Fruit fly (Drosophila melanogaster) whole organism, larva: Measurements from ENCODE around the gene Acbp2.
A peak's percentile ranks its signal among the peaks of the same experiment; 100 is the strongest.

Experiments used
- noc ChIP-seq: fragments of 200-800 bp; sonication (Bioruptor generic); optimal IDR thresholded peaks from 3 replicates; lab custom pipeline; 2019; ENCODE audit warnings: missing biosample characterization, mild to moderate bottlenecking, missing genetic modification characterization, moderate library complexity

Gene Acbp2

DNA sequence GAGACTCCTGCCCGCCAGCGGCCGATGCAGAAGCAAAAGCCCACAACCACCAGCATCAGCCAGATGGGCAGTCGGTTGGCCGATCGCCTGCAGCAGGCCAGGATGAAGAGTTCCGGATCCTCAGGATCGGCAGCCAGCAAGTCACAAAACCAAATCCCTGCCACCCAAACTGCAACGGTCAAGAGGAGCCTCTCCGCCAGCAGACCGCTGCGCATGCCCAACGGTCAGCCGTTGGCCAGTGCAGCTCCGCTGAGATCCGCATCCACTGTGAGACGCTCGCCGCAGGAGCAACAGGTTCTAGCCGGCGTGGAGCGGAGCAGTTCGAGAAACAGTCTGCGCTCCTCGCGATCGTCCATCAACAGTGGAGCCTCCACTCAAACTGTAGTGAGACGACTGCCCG is 9.5 kb upstream of the Acbp2 start:
- TF ChIP-seq noc, result no peak

DNA sequence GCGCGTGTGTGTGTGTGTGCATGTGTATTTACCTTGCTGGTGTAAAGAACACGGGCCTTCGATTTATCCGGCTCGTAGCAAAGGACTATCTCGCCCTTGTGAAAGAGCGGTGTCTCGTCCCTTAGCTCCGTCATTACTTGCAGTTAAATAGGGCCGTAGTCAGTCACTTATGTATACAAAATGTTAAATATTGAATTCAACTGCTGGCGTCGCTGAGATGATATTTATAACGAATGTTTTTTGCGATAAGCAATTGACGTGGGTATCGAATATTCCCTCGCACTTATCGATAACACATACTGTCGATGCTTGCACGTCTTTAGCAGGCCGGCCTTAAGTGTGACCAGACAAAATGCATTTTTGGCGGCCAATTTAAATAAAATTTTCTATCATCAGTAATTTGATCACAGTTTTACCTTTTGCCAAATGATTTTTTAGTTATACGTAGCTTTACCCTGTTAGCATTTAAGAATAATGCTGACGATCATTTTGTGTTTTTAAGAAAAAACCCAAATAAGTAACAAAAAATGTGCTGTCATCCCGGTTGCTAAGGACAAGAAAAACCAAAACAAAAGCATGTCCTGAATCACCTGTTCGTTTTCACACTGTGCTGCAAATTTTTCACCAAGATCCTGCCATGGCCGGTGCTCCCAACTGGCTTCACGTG is 6.2 kb upstream of the Acbp2 start, which contains the start of the genes msl-3 and BBS1:
Gene msl-3 (minus strand): TSS at position 245 of the 667 bp plus-strand sequence.
Gene BBS1 (plus strand): TSS at position 617 of the 667 bp plus-strand sequence.
- TF ChIP-seq noc, result no peak

DNA sequence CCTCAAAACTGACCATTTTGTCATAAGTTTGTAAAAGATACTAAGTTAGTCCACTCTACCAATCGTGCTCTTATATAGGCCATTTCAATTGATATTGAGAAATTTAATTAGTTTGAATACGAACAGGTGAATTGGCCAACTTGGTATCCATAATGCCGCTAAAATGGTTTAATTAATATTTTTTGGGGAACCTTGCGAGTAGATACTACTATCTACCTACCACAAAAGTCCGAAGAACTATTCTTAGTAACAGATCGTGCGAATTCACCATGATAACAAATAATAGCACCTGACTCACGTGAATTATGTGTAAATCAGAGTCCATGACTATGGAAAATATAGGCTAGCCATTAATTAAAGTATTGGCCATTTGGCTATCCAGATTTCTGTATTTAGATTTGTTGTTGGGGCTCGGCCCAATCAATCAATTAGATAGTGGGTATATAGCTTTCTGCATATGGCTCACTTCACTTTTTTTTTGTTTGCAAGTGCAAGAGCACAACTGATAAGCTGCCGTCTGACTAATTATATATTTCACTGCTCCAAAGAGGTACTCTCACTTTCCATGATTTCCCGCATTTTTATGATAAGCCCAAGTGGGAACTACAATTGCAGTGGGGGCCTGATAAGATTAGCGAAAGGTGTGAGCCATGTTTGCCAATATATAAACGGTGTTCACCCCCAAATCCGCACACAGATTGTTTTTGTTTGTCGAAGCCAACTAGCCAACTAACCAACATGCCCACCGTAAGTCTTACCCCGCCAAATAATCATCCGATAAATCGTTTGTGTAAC is 3.3 kb upstream of the Acbp2 start, which contains the start of the genes Acbp4 and Acbp6:
Gene Acbp4 (minus strand): TSS at position 51 of the 795 bp plus-strand sequence.
Gene Acbp6 (plus strand): TSS at position 690 of the 795 bp plus-strand sequence.
- TF ChIP-seq noc, result peak; percentile 37

DNA sequence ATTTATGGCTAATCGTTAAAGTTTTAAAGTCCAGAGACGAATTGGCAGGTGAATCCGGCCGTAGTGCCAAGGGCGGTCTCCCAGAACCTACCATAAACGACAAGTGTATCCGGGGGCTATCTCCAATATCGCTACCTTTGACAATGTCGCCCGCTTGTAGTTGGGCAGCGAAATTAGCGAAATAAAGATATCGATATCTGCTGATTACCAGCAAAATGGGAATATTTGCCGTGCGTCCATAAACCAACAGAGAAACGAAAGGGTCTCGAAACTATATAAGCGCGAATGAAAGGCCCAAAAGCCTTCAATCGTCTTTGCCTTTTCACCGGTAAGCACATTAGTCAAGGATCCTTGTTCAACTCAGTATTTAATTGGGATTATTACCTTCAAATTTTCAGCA is 1.1 kb upstream of the Acbp2 start, which contains the start of gene Acbp3:
Gene Acbp3 (plus strand): TSS at position 301 of the 400 bp plus-strand sequence.
- TF ChIP-seq noc, result no peak

DNA sequence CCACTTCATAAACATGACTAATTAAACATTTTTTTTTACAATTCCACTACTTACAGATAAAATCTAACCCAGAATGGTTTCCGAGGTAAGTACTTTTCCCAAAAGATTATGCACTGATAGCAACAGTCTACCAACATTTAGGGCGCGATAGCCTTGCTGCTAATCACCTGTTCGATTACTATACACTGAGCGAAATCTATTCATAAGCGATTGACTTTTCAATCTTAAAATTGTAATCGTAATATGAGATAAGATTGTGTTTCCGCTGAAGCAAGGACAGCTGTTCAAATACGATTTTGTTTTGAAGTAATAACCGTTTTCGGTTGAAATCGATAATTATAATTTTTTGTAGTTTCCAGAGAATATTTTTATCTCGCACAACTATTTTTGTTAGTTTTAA is 930 bp downstream of the Acbp2 start:
- TF ChIP-seq noc, result peak; percentile 40

DNA sequence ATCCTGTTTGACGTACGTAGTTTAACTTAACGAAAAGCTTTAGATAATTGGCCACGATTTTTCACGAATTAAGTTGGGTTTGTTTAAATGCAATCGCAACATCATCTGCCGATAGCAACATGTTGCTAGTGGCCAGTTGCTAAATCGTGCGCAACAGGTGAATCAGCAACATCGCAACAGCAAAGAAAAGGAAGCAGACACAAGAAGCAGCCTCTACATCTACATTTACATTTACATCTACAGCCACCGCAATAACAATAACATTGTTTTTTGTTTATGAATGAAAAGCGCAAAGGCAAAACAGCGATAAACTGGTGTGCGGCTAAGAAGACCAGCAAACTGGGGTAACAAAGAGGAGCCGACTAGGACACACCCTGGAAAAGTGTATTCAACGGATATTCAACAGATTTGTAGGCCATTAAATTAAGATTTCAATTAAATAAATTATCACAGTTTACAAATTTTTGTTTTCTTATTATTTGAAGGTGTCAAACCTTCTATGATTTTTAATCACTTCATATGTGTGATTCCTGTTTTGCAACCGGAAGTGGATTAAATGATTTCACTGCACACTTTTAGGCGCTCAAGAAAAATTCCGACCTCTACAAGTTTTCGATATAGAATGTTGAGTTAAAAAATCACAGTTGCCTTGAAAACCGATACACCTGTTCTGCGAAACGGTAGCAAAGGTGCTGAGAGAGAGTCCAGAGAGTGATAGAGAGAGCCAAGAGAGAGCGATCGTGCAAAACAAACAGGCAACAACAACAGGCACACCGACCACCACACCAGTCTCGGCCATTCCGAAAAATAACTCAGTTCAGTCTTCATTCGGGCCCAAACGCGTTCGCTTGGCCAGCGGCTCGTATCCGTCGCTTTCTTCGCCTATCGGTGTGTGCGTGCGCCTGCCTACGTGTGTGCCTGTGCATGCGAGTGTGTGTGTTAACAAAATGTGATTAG is 2.3 kb downstream of the Acbp2 start, which contains the start of gene melt:
Gene melt (plus strand): TSS at position 818 of the 957 bp plus-strand sequence.
- peak; percentile 91 for TF ChIP-seq noc

DNA sequence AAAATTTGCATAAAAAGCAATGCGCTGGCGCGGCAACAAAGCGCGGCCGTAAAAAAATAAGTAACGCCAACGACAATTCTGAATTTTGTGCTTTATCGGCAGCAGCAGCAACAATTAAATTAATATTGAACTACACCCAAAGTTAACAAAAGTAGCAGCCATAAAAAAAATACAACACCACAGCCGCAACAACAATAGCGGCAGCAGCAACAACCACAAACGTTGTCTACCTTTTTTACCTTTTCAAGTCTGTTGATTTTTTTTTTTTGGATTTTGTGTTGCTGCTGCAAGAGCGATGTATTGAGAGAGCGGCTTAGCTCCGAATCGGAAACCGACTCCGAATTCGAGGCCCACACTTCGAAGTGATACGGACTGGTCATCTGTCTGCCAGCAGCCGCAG is 3.2 kb downstream of the Acbp2 start:
- no peak for TF ChIP-seq noc

DNA sequence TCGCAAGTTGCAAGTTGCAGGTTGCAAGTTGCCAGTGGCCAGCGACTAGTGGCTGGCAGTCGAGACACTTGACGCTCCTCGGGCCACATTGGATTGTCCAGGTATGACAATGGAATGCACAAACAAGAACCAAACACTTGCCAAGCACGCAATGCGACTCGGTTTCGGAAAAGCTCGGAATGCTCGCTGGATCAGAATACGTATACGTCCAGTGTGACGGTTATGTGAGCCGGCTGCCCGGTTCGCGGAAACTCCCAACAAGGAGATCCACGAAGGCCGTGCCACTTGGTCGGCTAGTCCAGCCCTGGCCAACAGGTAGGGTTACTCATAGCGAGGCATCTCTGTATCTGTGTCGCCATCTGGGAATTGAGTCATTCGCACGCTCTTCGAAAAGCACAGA is 5.0 kb downstream of the Acbp2 start:
- TF ChIP-seq noc, result no peak

DNA sequence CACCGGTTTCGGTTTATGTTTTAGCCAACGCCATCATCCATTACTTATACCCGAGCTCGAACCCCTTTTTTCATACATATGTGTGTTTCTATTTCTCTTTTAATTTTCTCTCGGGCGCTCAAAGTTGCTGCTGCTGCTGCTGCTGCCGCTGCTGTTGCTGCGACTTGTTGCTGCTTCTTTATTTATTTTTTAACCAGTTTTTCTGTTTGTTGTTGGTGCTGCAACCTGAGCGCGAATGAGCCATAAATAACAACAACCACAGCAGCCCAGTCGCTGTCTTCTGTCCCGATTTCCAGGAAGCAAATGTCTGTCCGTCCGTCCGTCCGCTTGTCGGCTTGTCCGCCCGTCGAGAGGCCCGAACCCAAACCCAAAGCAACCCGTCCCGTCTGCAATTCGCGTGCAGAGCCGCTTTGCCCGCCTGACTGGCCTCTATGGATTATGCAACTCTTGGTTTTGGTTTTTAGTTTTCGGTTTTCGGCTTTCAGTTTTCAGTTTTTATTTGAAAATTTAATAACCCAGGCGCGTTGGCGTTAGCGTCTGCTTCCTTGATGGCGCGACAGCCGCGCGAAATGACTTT is 6.0 kb downstream of the Acbp2 start:
- no peak for TF ChIP-seq noc

DNA sequence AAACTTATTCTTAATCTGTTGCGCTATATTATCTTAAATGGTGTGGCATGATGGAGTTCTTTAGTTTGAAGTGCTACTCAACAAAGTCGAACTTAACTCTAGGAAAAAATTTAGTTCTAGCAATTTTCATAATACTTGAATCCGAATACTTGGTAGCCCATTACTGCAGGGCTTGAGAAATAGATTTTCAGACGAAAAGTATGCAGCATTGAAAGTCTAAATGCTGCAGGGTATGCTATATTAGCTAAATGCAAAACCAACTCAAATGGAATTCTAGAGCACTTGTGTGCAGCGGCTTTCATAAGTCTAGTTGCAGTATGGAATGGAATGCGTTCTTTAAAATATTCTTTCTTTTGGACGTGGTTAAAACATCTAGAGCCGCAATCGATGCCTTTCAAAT is 11.6 kb downstream of the Acbp2 start:
- no peak for TF ChIP-seq noc

DNA sequence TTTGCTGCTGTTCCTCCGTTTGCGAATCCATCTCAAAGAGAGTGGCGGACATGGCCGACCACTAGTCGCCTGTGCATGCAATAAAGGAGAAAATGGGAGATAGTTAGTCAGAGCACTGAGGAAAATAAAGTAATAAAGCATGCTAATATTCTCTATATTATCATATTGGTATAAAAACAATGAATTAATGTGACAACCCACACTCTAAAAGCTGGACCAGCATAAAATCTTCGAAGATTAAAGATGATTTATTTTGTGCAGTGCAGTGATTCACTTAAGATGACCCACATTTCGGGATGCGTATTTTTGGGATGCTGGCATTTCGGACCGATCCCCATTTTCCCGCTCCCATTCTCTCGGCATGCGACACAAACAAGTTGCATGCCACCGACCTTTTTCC is 16.1 kb downstream of the Acbp2 start:
- TF ChIP-seq noc, result no peak

DNA sequence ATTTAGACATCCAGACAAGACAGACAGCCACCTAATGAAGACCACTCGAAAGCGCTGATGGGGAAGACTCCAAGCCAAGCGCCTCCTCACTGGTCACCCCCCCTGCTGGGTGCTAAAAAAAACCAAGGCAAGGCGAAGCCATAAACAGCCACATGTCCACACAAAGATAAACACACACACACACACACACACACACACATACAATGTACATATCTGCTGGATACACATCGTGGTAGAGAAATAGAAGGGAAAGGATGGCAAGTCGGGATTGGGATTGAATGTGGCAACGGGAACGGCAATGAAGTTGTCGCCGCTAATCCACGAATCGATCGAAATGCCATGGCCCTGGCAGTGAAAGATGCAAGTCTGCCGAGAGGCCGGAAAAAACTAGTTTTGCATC is 17.7 kb downstream of the Acbp2 start:
- TF ChIP-seq noc, result no peak

DNA sequence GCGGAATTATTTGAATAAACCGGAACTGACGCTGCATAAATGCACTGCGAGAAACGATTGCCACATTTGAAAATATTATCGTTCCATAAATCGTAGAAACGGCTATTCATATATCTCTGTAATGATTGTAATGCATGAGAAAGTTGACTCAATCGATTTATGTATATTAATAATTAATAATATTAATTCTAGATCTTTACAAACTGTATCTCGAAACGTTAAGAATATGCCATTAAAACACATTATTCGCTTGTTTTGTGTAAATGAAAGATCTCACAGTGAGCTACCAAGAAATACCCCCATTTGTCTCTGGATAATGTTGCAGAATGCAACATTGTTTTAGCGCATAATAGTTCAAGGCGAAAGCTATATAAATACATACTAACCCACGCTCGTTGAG is 18.2 kb downstream of the Acbp2 start:
- TF ChIP-seq noc, result no peak

DNA sequence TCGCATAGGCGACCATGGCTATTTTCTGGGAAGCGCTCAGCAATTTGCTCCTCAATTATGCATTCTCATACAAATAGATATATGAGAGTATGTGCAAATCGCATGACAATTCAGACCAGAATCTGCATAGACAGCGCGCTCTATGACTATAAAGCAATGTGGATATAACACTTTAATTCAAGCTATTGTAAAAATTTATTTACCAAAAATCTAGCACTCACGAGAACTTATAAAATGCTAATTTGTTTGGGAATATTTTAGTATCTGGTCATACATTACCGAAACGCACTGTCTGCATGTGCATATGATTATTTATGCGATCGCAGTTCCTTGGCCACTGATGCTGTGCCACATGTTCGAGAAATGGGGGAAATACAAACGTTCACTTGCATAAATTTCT is 19.2 kb downstream of the Acbp2 start:
- TF ChIP-seq noc, result no peak

DNA sequence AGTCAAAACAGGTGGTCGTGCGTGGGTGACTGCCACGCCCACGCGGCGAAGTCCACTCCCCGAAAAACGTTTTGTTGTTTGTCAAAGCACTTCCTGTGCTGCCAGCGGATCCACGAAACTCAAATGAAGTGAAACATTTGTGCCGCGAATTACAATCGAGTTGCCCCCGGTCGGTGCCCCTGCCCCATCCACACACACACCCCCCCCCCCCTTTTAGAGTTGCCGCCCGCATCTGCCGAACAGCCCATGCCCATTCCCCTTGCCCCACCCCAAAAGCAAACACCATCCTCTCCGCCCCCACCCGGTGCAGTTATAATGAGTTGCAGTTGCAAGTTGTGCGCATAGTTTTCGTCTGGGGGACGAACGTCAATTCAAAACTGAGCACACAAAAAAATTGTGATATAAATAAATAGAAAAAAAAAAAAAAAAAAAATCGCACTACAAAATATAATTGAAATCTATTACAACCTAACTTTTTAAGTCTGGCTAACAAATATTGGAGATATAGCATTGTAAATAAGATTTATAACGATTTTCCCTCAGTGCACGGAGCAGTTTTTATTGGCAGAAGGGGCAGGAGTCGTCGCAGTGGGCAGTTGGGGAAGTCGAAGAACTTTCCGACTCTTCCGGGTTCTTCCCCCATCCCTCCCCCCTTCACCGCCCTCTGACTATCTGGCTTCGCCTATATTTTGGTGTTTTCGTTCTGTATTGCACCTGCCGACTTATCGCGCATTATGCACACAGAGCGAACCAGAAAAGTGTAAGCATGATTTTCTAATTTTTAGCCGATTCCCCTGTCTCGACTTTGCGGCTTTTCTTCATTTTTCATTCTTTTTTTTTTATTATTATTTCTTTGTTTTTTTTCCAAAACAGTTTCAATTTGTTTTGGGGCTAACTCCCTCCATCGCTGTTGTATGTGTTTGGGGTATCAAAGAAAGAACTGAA is 20.1 kb downstream of the Acbp2 start:
- TF ChIP-seq noc, result no peak
